Worm (Caenorhabditis elegans) whole organism, L3 larva: ENCODE results near the gene C49H3.3.

ENCODE experiments used
- ama-1 ChIP-seq: fragments of 150-350 bp; optimal IDR thresholded peaks from 2 replicates; lab custom pipeline; 2018
- elt-2 ChIP-seq: sonication (generic microtip); optimal IDR thresholded peaks from 2 replicates; lab custom pipeline; 2016; ENCODE audit warnings: missing genetic modification reagents, mild to moderate bottlenecking, missing genetic modification characterization, missing compliant biosample characterization
- fkh-10 ChIP-seq: sonication (generic microtip); optimal IDR thresholded peaks from 2 replicates; lab custom pipeline; 2017; ENCODE audit warnings: missing biosample characterization, missing genetic modification reagents, missing genetic modification characterization
- fos-1 ChIP-seq: fragments of 150-350 bp; optimal IDR thresholded peaks from 2 replicates; lab custom pipeline; 2014; ENCODE audit warnings: missing biosample characterization, missing genetic modification characterization
- lin-15B ChIP-seq: fragments of 150-350 bp; optimal IDR thresholded peaks from 2 replicates; lab custom pipeline; 2014; ENCODE audit warnings: missing biosample characterization, missing genetic modification characterization
- lin-39 ChIP-seq: fragments of 150-350 bp; optimal IDR thresholded peaks from 2 replicates; lab custom pipeline; 2018; ENCODE audit warnings: missing biosample characterization, missing genetic modification reagents, missing genetic modification characterization
- nhr-11 ChIP-seq: fragments of 150-350 bp; optimal IDR thresholded peaks from 2 replicates; lab custom pipeline; 2014; ENCODE audit warnings: missing biosample characterization, missing genetic modification characterization
- nhr-25 ChIP-seq: sonication (generic microtip); optimal IDR thresholded peaks from 2 replicates; lab custom pipeline; 2017; ENCODE audit warnings: missing biosample characterization, missing genetic modification characterization
- nhr-28 ChIP-seq: fragments of 150-350 bp; optimal IDR thresholded peaks from 2 replicates; lab custom pipeline; 2014; ENCODE audit warnings: missing biosample characterization, missing genetic modification characterization
- snpc-4 ChIP-seq: fragments of 150-350 bp; optimal IDR thresholded peaks from 2 replicates; lab custom pipeline; 2014; ENCODE audit warnings: missing biosample characterization, missing genetic modification characterization
- unc-39 ChIP-seq: sonication (generic microtip); optimal IDR thresholded peaks from 4 replicates; lab custom pipeline; 2017; ENCODE audit warnings: missing biosample characterization, missing genetic modification characterization
- zag-1 ChIP-seq: fragments of 150-350 bp; optimal IDR thresholded peaks from 2 replicates; lab custom pipeline; 2014; ENCODE audit warnings: missing biosample characterization, missing genetic modification characterization

- TF ChIP-seq lin-39 (tag; lab: Kevin White, UChicago), result no peak
- TF ChIP-seq fos-1 (tag; lab: Kevin White, UChicago), result no peak
- no peak for TF ChIP-seq nhr-11 (tag; lab: Kevin White, UChicago)
- no peak for TF ChIP-seq nhr-25 (tag; lab: Kevin White, UChicago)
- no peak for TF ChIP-seq elt-2 (tag; lab: Kevin White, UChicago)
- TF ChIP-seq nhr-28 (tag; lab: Kevin White, UChicago), result no peak
- no peak for TF ChIP-seq lin-15B
- TF ChIP-seq zag-1 (tag; lab: Kevin White, UChicago), result no peak
- no peak for TF ChIP-seq ama-1 (lab: Kevin White, UChicago)
- peak; percentile 74 for TF ChIP-seq fkh-10 (GFP tag; lab: Kevin White, UChicago)
- no peak for TF ChIP-seq snpc-4
- no peak for TF ChIP-seq unc-39
Observed at ce11 chrIV:7897953-7898352, 26.2 kb upstream of the C49H3.3 start.
